Fruit fly (Drosophila melanogaster) whole organism, pupa: Measurements from ENCODE around the gene mRpL27.

Source experiments
- CG12605 ChIP-seq: fragments of 200-800 bp; sonication (Bioruptor generic); IDR thresholded peaks from 2 replicates; pipeline ENCODE4 v1.3.6; 2022; ENCODE audit warnings: missing biosample characterization, missing genetic modification characterization
- CG15710 ChIP-seq: fragments of 200-800 bp; sonication (Bioruptor generic); optimal IDR thresholded peaks from 2 replicates; lab custom pipeline; 2018; ENCODE audit warnings: missing biosample characterization, mild to moderate bottlenecking, missing genetic modification characterization, moderate library complexity
- CG8159 ChIP-seq: fragments of 200-800 bp; sonication (Bioruptor generic); optimal IDR thresholded peaks from 3 replicates; lab custom pipeline; 2018; ENCODE audit warnings: missing biosample characterization, mild to moderate bottlenecking, missing genetic modification characterization, moderate library complexity
- CG9948 ChIP-seq: fragments of 200-800 bp; sonication (Bioruptor generic); optimal IDR thresholded peaks from 2 replicates; lab custom pipeline; 2018; ENCODE audit warnings: missing biosample characterization, mild to moderate bottlenecking, missing genetic modification characterization, moderate library complexity
- D1 ChIP-seq: fragments of 200-800 bp; sonication (Bioruptor generic); optimal IDR thresholded peaks from 2 replicates; lab custom pipeline; 2018; ENCODE audit warnings: missing biosample characterization, mild to moderate bottlenecking, missing genetic modification characterization, moderate library complexity
- Pif1B ChIP-seq: fragments of 200-800 bp; sonication (Bioruptor generic); optimal IDR thresholded peaks from 3 replicates; lab custom pipeline; 2016; ENCODE audit warnings: missing biosample characterization, missing genetic modification characterization
- Snoo ChIP-seq: fragments of 200-800 bp; sonication (Bioruptor generic); optimal IDR thresholded peaks from 3 replicates; lab custom pipeline; 2017; ENCODE audit warnings: missing biosample characterization, mild to moderate bottlenecking, missing genetic modification characterization, inconsistent platforms
- gl ChIP-seq: fragments of 200-800 bp; sonication (Bioruptor generic); optimal IDR thresholded peaks from 2 replicates; lab custom pipeline; 2018; ENCODE audit warnings: missing biosample characterization, mild to moderate bottlenecking, missing genetic modification characterization

DNA sequence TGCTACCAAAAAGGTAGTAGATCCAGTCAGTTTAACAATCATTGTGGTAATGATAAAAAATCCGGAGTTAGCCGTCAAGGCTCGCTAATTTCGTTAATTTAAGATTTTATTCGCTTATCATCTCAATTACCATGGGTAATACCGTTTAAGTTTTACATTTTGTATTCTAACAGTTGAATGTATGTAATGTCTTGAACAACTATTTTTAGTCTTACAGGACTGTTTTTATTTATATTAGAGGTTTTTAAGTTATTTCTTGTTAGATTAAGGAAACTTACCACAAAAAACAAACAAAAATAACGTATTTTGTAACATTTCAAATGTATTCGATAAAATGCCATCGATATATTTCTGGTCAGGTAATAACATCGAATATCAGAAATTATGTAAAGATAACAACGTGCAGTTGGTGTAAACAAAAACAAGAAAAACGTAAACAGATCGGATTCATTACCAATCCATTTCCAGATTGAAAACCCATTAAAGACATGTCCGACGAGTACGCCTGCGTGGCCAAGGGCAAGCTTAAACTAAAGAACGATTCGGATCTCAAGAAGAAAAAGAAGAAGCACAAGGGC, 17.3 kb downstream of the mRpL27 start, which contains the start of the genes Sfp24F and CG15432:
- no peak for TF ChIP-seq CG8159
- no peak for TF ChIP-seq CG15710 (tag; lab: Kevin White, UChicago)
- no peak for TF ChIP-seq CG12605 (GFP tag; lab: Robert Waterston, UW)
- TF ChIP-seq Pif1B (GFP tag; lab: Kevin White, UChicago) = no peak
- no peak for TF ChIP-seq Snoo
- no peak for TF ChIP-seq D1 (tag; lab: Kevin White, UChicago)
- TF ChIP-seq CG9948 = no peak
- no peak for TF ChIP-seq gl (tag; lab: Kevin White, UChicago)
